Worm (Caenorhabditis elegans): Measurements from ENCODE around the gene math-21.
"Not testable (repeated sequence)": the region's sequence is repeated elsewhere in the genome, so short reads cannot be mapped to it uniquely, and the experiment has no call there.

ce11 chrII:1948393-1948792, 45.4 kb upstream of the math-21 start, which contains the start of gene ZK250.2:
- TF ChIP-seq unc-39, mab-5 (tag; optimal IDR thresholded peaks at IDR 0.05): not testable (repeated sequence)
